Worm (Caenorhabditis elegans) whole organism, L4 larva: Measurements from ENCODE around the gene sri-36.
"Not testable (repeated sequence)": the region's sequence is repeated elsewhere in the genome, so short reads cannot be mapped to it uniquely, and the experiment has no call there.

Experiments used
- F37D6.2 ChIP-seq: sonication (generic microtip); optimal IDR thresholded peaks from 2 replicates; lab custom pipeline; 2016; ENCODE audit warnings: mild to moderate bottlenecking, missing genetic modification characterization, missing compliant biosample characterization
- F44E2.7 ChIP-seq: fragments of 200-800 bp; sonication (Bioruptor generic); IDR thresholded peaks from 2 replicates; pipeline ENCODE4 v2.1.2; 2022; ENCODE audit warnings: missing genetic modification characterization, missing compliant biosample characterization
- R02D3.7 ChIP-seq: fragments of 150-350 bp; sonication (generic microtip); optimal IDR thresholded peaks from 3 replicates; lab custom pipeline; 2014; ENCODE audit warnings: missing biosample characterization, missing genetic modification characterization
- Y48G9A.11 ChIP-seq: fragments of 200-800 bp; sonication (Bioruptor generic); IDR thresholded peaks from 2 replicates; pipeline ENCODE4 v1.3.6; 2022; ENCODE audit warnings: missing genetic modification reagents, missing genetic modification characterization, missing compliant biosample characterization
- aha-1 ChIP-seq: fragments of 150-350 bp; peaks from one replicate; lab custom pipeline; 2014; ENCODE audit warnings: missing biosample characterization, missing genetic modification characterization
- attf-4 ChIP-seq: sonication (generic microtip); optimal IDR thresholded peaks from 3 replicates; lab custom pipeline; 2017; ENCODE audit warnings: missing biosample characterization, missing genetic modification characterization
- ceh-28 ChIP-seq: fragments of 150-350 bp; optimal IDR thresholded peaks from 2 replicates; lab custom pipeline; 2014; ENCODE audit warnings: missing biosample characterization, missing genetic modification reagents, missing genetic modification characterization
- ceh-44 ChIP-seq: fragments of 200-800 bp; sonication (Bioruptor generic); IDR thresholded peaks from 2 replicates; pipeline ENCODE4 v1.3.6; 2022; ENCODE audit warnings: missing genetic modification reagents, missing genetic modification characterization, missing compliant biosample characterization
- ceh-62 ChIP-seq: sonication (generic microtip); optimal IDR thresholded peaks from 2 replicates; lab custom pipeline; 2017; ENCODE audit warnings: missing biosample characterization, missing genetic modification characterization
- daf-16 ChIP-seq, 3 experiments: sonication (generic microtip); optimal IDR thresholded peaks; 2 replicates each; lab custom pipeline; 2016 to 2017; ENCODE audit warnings: missing genetic modification characterization in 3 of 3, missing genetic modification reagents in 3 of 3, mild to moderate bottlenecking in 2 of 3, missing compliant biosample characterization in 2 of 3, missing biosample characterization in 1 of 3, moderate library complexity in 1 of 3
- daf-8 ChIP-seq: fragments of 200-800 bp; sonication (Bioruptor generic); IDR thresholded peaks from 2 replicates; pipeline ENCODE4 v1.3.6; 2022; ENCODE audit warnings: missing genetic modification characterization, missing compliant biosample characterization
- dpl-1 ChIP-seq: fragments of 150-350 bp; optimal IDR thresholded peaks from 2 replicates; lab custom pipeline; 2014; ENCODE audit warnings: missing biosample characterization, missing genetic modification reagents, missing genetic modification characterization
- duxl-1 ChIP-seq: sonication (generic microtip); optimal IDR thresholded peaks from 2 replicates; lab custom pipeline; 2016; ENCODE audit warnings: mild to moderate bottlenecking, missing genetic modification characterization, moderate library complexity, missing compliant biosample characterization; ENCODE audit not compliant: poor library complexity
- dve-1 ChIP-seq: sonication (generic microtip); optimal IDR thresholded peaks from 2 replicates; lab custom pipeline; 2017; ENCODE audit warnings: antibody characterized with exemption, mild to moderate bottlenecking, missing genetic modification characterization, missing compliant biosample characterization; ENCODE audit not compliant: insufficient read depth
- egl-27 ChIP-seq: sonication (generic microtip); optimal IDR thresholded peaks from 3 replicates; lab custom pipeline; 2017; ENCODE audit warnings: missing biosample characterization, missing genetic modification reagents, missing genetic modification characterization
- egl-43 ChIP-seq: fragments of 200-800 bp; sonication (Bioruptor generic); IDR thresholded peaks from 2 replicates; pipeline ENCODE4 v1.3.6; 2022; ENCODE audit warnings: missing genetic modification reagents, missing genetic modification characterization, missing compliant biosample characterization
- fkh-10 ChIP-seq: fragments of 150-350 bp; optimal IDR thresholded peaks from 2 replicates; lab custom pipeline; 2014; ENCODE audit warnings: missing biosample characterization, missing genetic modification reagents, missing genetic modification characterization
- fos-1 ChIP-seq: fragments of 150-350 bp; optimal IDR thresholded peaks from 2 replicates; lab custom pipeline; 2014; ENCODE audit warnings: missing biosample characterization, missing genetic modification characterization
- lin-29 ChIP-seq: fragments of 200-800 bp; sonication (Bioruptor generic); IDR thresholded peaks from 2 replicates; pipeline ENCODE4 v1.3.6; 2022; ENCODE audit warnings: missing genetic modification reagents, missing genetic modification characterization, missing compliant biosample characterization
- lin-38 ChIP-seq: fragments of 200-800 bp; sonication (Bioruptor generic); IDR thresholded peaks from 2 replicates; pipeline ENCODE4 v1.3.6; 2022; ENCODE audit warnings: missing genetic modification reagents, missing genetic modification characterization, missing compliant biosample characterization
- nhr-48 ChIP-seq: sonication (generic microtip); optimal IDR thresholded peaks from 2 replicates; lab custom pipeline; 2016; ENCODE audit warnings: mild to moderate bottlenecking, missing genetic modification characterization, missing compliant biosample characterization
- pha-4 ChIP-seq, 2 experiments: fragments of 150-350 bp in 1 of 2; fragments of 200-800 bp in 1 of 2; sonication (Bioruptor generic) in 1 of 2; IDR thresholded peaks in 1 of 2; optimal IDR thresholded peaks in 1 of 2; 2 replicates each; pipeline versions ENCODE4 v1.3.6 to Lab custom; 2014 to 2022; ENCODE audit warnings: missing genetic modification characterization in 2 of 2, missing genetic modification reagents in 2 of 2, missing biosample characterization in 1 of 2, missing compliant biosample characterization in 1 of 2
- set-16 ChIP-seq: fragments of 200-800 bp; sonication (Bioruptor generic); IDR thresholded peaks from 2 replicates; pipeline ENCODE4 v1.3.6; 2022; ENCODE audit warnings: missing genetic modification reagents, missing genetic modification characterization, missing compliant biosample characterization
- skn-1 ChIP-seq: fragments of 150-350 bp; optimal IDR thresholded peaks from 2 replicates; lab custom pipeline; 2014; ENCODE audit warnings: missing biosample characterization, missing genetic modification characterization
- snpc-1.2 ChIP-seq: fragments of 200-800 bp; sonication (Bioruptor generic); IDR thresholded peaks from 2 replicates; pipeline ENCODE4 v1.3.6; 2022; ENCODE audit warnings: missing genetic modification reagents, missing genetic modification characterization, missing compliant biosample characterization
- spr-3 ChIP-seq: fragments of 200-800 bp; sonication (Bioruptor generic); optimal IDR thresholded peaks from 2 replicates; lab custom pipeline; 2018; ENCODE audit warnings: mild to moderate bottlenecking, missing genetic modification characterization, missing compliant biosample characterization
- unc-39 ChIP-seq: sonication (generic microtip); optimal IDR thresholded peaks from 2 replicates; lab custom pipeline; 2017; ENCODE audit warnings: missing biosample characterization, missing genetic modification characterization
- unc-62 ChIP-seq, 3 experiments: fragments of 150-350 bp in 1 of 3; sonication (generic microtip); optimal IDR thresholded peaks in 2 of 3; peaks in 1 of 3; 1 replicate in 1 of 3; 2 replicates in 2 of 3; lab custom pipeline; 2014 to 2017; ENCODE audit warnings: missing biosample characterization in 3 of 3, missing genetic modification characterization in 3 of 3, missing genetic modification reagents in 3 of 3, missing genotype in 1 of 3
- zfp-3 ChIP-seq: fragments of 200-800 bp; sonication (Bioruptor generic); conservative IDR thresholded peaks from 2 replicates; pipeline ENCODE4 v1.3.6; 2022; ENCODE audit warnings: missing genetic modification reagents, missing genetic modification characterization, missing compliant biosample characterization
- zip-11 ChIP-seq: fragments of 200-800 bp; sonication (Bioruptor generic); IDR thresholded peaks from 2 replicates; pipeline ENCODE4 v1.3.6; 2022; ENCODE audit warnings: missing genetic modification characterization, missing compliant biosample characterization
- ztf-7 ChIP-seq: fragments of 150-350 bp; optimal IDR thresholded peaks from 2 replicates; lab custom pipeline; 2014; ENCODE audit warnings: missing biosample characterization, missing genetic modification characterization

The sri-36 gene

DNA sequence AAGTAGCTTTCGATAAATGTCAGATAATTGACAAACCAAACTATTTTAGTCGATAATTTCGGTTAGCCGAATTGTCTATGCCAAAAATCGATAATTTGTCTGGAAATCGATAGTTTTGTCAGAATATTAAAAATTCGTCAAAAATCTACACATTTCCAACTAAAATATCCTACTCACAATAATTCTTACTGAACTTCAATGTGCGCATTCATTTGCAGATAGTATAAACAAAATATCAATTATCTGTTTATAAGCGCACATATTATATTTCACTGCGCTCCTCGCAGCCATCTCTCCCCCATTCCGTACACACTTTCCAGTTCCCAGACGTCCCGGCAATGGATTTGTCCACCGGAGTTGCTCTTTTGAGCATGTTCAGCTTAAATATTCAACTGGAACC is 39.4 kb upstream of the sri-36 start, which contains the start of gene lgc-28:
Gene lgc-28, plus strand, starts transcription at position 301 of the 400 bp plus-strand sequence.
- TF ChIP-seq zfp-3 (GFP tag; lab: Robert Waterston, UW) (no peak), Y48G9A.11 (GFP tag; lab: Robert Waterston, UW) (no peak), nhr-48 (tag; lab: Kevin White, UChicago) (no peak), dve-1 (tag; lab: Kevin White, UChicago) (no peak), R02D3.7 (tag; lab: Kevin White, UChicago) (no peak)

DNA sequence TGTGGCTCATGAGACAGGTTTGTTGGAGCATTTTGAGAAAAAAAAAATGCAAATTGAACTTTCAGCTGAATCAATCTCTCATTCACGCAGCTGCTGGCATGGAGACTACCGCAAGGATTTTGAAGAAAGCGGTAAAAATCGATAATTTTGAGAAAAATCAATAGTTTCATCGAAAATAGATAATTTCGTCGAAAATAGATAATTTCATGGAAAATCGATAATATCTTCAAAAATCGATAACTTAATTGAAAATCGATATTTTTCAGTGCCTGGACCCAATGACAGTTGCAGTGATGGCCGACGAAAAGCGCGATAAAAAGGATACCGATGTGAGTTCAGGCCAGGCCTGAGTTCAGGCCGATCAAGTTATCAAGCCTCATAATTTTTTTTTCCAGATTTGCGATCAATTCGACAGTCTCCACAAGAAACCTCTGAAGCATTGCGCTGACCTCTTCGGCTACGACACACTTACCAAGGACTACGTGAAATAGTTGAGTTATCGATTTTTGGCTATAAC is 37.6 kb upstream of the sri-36 start, which contains the start of gene D2062.4:
Gene D2062.4, plus strand, starts transcription at position 467 of the 517 bp plus-strand sequence.
- TF ChIP-seq ceh-28, result peak; percentile 61

DNA sequence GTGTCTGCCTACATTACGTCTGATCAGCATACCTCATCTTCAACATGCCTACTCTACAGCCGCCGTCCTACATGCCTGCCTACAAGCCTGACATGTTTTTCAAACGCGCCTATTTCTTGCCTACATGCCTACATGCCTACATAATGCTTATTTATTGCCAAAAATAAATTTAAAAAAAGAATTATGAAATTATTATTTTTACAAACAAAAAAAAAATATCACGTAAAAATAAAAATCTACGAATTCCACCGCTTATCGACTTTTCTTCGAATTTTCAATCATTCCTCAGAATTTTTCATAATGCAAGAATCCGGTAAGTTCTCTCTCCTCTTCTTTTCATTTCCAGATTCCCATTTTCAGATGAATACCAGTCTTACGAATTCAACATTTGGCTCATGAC is 37.1 kb upstream of the sri-36 start, which contains the start of gene D2062.5:
Gene D2062.5, plus strand, starts transcription at position 301 of the 400 bp plus-strand sequence.
- TF ChIP-seq egl-43 (GFP tag; lab: Robert Waterston, UW), result no peak
- TF ChIP-seq fos-1, result no peak
- no peak for TF ChIP-seq ceh-44 (GFP tag; lab: Robert Waterston, UW)
- no peak for TF ChIP-seq egl-27 (tag; lab: Kevin White, UChicago)
- TF ChIP-seq ceh-62, result no peak
- no peak for TF ChIP-seq F37D6.2 (tag; lab: Kevin White, UChicago)
- no peak for TF ChIP-seq spr-3 (GFP tag; lab: Kevin White, UChicago)
- TF ChIP-seq set-16, result no peak
- no peak for TF ChIP-seq ztf-7 (tag; lab: Kevin White, UChicago)
- no peak for TF ChIP-seq pha-4 (GFP tag; IDR thresholded peaks at IDR 0.05; lab: Robert Waterston, UW)
- TF ChIP-seq pha-4 (tag; optimal IDR thresholded peaks at IDR 0.05; lab: Kevin White, UChicago), result no peak
- TF ChIP-seq fkh-10, result no peak
- no peak for TF ChIP-seq dpl-1 (GFP tag; lab: Kevin White, UChicago)
- TF ChIP-seq skn-1 (tag; lab: Kevin White, UChicago), result no peak
- TF ChIP-seq unc-39 (tag; lab: Kevin White, UChicago), result no peak
- TF ChIP-seq F44E2.7 (GFP tag; lab: Robert Waterston, UW), result no peak
- no peak for TF ChIP-seq daf-16 (GFP tag; optimal IDR thresholded peaks at IDR 0.05; lab: Kevin White, UChicago)
- TF ChIP-seq daf-16 (tag; optimal IDR thresholded peaks at IDR 0.05; lab: Kevin White, UChicago), result no peak
- no peak for TF ChIP-seq zip-11 (GFP tag; lab: Robert Waterston, UW)
- no peak for TF ChIP-seq lin-38 (GFP tag; lab: Robert Waterston, UW)
- TF ChIP-seq lin-29 (GFP tag; lab: Robert Waterston, UW), result no peak
- TF ChIP-seq, all 104 proteins: peak for 0

DNA sequence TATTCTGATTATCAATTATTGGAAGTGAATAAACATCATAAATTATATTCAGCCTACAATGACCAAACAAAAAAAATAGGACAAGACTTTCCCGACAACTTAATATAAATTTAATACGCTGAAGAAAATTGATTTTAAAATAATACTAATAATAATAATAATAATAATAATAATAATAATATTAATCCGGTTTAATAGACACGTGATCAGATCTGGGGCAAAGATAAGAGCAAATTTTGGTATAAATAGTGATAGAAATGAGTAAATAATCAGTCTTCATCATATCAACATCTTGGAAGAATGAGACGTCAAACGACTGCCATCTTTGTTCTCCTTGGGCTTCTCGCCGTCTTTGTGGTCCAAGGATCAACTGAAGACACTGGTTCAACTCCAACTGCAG is 33.8 kb upstream of the sri-36 start, which contains the start of gene msrp-6:
Gene msrp-6, plus strand, starts transcription at position 301 of the 400 bp plus-strand sequence.
- peak in 1 of 2 experiments; percentile 28 for TF ChIP-seq unc-62 (GFP tag; optimal IDR thresholded peaks at IDR 0.05 in 1 of 2; lab: Kevin White, UChicago)
- not testable (repeated sequence) for TF ChIP-seq unc-62 (tag; optimal IDR thresholded peaks at IDR 0.05; lab: Kevin White, UChicago)
- peak; percentile 25 for TF ChIP-seq aha-1 (tag; lab: Kevin White, UChicago)

DNA sequence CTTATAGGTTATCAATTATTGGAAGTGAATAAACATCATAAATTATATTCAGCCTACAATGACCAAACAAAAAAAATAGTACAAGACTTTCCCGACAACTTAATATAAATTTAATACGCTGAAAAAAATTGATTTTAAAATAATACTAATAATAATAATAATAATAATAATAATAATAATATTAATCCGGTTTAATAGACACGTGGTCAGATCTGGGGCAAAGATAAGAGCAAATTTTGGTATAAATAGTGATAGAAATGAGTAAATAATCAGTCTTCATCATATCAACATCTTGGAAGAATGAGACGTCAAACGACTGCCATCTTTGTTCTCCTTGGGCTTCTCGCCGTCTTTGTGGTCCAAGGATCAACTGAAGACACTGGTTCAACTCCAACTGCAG is 31.2 kb upstream of the sri-36 start, which contains the start of gene msrp-5:
Gene msrp-5, plus strand, starts transcription at position 301 of the 400 bp plus-strand sequence.
- not testable (repeated sequence) for TF ChIP-seq daf-8 (GFP tag; lab: Robert Waterston, UW); ceh-62; snpc-1.2

DNA sequence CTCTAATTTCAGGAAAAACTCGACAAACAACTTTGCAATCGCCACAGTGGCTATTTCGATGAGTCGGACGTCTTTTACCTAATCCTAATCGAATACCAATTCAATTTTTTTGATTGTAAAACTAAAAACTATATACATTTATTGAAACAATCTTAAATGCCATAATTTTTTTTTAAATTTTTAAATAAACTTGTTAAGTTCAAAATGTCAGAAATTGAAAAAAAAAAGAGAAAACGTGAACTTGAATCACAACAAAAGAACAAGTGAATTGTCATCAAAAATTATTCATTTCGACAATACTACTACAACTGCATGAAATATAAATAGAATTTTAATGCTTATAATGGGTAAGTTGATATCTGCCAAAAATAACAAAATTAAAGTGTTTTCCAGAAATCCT is 26.9 kb upstream of the sri-36 start, which contains the start of gene D2062.13:
Gene D2062.13, plus strand, starts transcription at position 301 of the 400 bp plus-strand sequence.
- TF ChIP-seq duxl-1 (tag; lab: Kevin White, UChicago); dpl-1 (GFP tag; lab: Kevin White, UChicago); attf-4 (tag; lab: Kevin White, UChicago): not testable (repeated sequence)
